Fruit fly (Drosophila melanogaster) whole organism, embryonic: ENCODE data around the gene CG33158.

ENCODE experiments used
- Ada2b ChIP-seq: fragments of 200-800 bp; sonication (Bioruptor generic); IDR thresholded peaks from 2 replicates; pipeline ENCODE4 v1.3.6; 2022; ENCODE audit warnings: missing biosample characterization, missing genetic modification characterization
- Blimp-1 ChIP-seq: fragments of 200-800 bp; sonication (Bioruptor generic); optimal IDR thresholded peaks from 3 replicates; lab custom pipeline; 2018; ENCODE audit warnings: missing biosample characterization, missing genetic modification characterization, mild to moderate bottlenecking, moderate library complexity, missing genetic modification reagents
- BtbVII ChIP-seq: fragments of 200-800 bp; sonication (Bioruptor generic); optimal IDR thresholded peaks from 3 replicates; lab custom pipeline; 2017; ENCODE audit warnings: missing biosample characterization, mild to moderate bottlenecking, missing genetic modification characterization
- CG11560 ChIP-seq: fragments of 200-800 bp; sonication (Bioruptor generic); IDR thresholded peaks from 3 replicates; pipeline ENCODE4 v1.3.6; 2022; ENCODE audit warnings: missing biosample characterization, missing genetic modification characterization
- CG12744 ChIP-seq: fragments of 200-800 bp; sonication (Bioruptor generic); optimal IDR thresholded peaks from 2 replicates; lab custom pipeline; 2016; ENCODE audit warnings: missing biosample characterization, missing genetic modification characterization
- CG17612 ChIP-seq: fragments of 200-800 bp; sonication (Bioruptor generic); IDR thresholded peaks from 2 replicates; pipeline ENCODE4 v1.3.6; 2022; ENCODE audit warnings: missing biosample characterization, missing genetic modification characterization
- CG2712 ChIP-seq: fragments of 200-800 bp; optimal IDR thresholded peaks from 3 replicates; lab custom pipeline; 2019; ENCODE audit warnings: missing biosample characterization, mild to moderate bottlenecking, missing genetic modification characterization, moderate library complexity
- CG2889 ChIP-seq: fragments of 200-800 bp; sonication (Bioruptor generic); IDR thresholded peaks from 3 replicates; pipeline ENCODE4 v1.3.6; 2022; ENCODE audit warnings: missing biosample characterization, missing genetic modification characterization
- CG31365 ChIP-seq: fragments of 200-800 bp; sonication (Bioruptor generic); optimal IDR thresholded peaks from 2 replicates; lab custom pipeline; 2018; ENCODE audit warnings: missing biosample characterization, mild to moderate bottlenecking, missing genetic modification characterization
- CG3163 ChIP-seq: fragments of 200-800 bp; sonication (Bioruptor generic); optimal IDR thresholded peaks from 3 replicates; lab custom pipeline; 2016; ENCODE audit warnings: missing biosample characterization, missing genetic modification characterization
- CG3838 ChIP-seq: fragments of 200-800 bp; sonication (Bioruptor generic); optimal IDR thresholded peaks from 3 replicates; lab custom pipeline; 2016; ENCODE audit warnings: missing biosample characterization, missing genetic modification characterization
- CG6689 ChIP-seq: fragments of 200-800 bp; sonication (Bioruptor generic); IDR thresholded peaks from 2 replicates; pipeline ENCODE4 v1.3.6; 2022; ENCODE audit warnings: missing biosample characterization, missing genetic modification characterization
- CG6765 ChIP-seq: fragments of 200-800 bp; sonication (Bioruptor generic); optimal IDR thresholded peaks from 3 replicates; lab custom pipeline; 2017; ENCODE audit warnings: missing biosample characterization, mild to moderate bottlenecking, missing genetic modification characterization
- CG7556 ChIP-seq: fragments of 200-800 bp; sonication (Bioruptor generic); optimal IDR thresholded peaks from 2 replicates; lab custom pipeline; 2017; ENCODE audit warnings: missing biosample characterization, mild to moderate bottlenecking, missing genetic modification characterization
- CG7928 ChIP-seq: fragments of 200-800 bp; sonication (Bioruptor generic); optimal IDR thresholded peaks from 2 replicates; lab custom pipeline; 2017; ENCODE audit warnings: missing biosample characterization, mild to moderate bottlenecking, missing genetic modification characterization
- CG8359 ChIP-seq: fragments of 200-800 bp; sonication (Bioruptor generic); optimal IDR thresholded peaks from 2 replicates; lab custom pipeline; 2017; ENCODE audit warnings: missing biosample characterization, mild to moderate bottlenecking, missing genetic modification characterization, borderline replicate concordance
- CG8388 ChIP-seq: fragments of 200-800 bp; sonication (Bioruptor generic); optimal IDR thresholded peaks from 2 replicates; lab custom pipeline; 2019; ENCODE audit warnings: missing biosample characterization, mild to moderate bottlenecking, missing genetic modification characterization, moderate library complexity
- D19A ChIP-seq: fragments of 200-800 bp; optimal IDR thresholded peaks from 3 replicates; lab custom pipeline; 2019; ENCODE audit warnings: missing biosample characterization, mild to moderate bottlenecking, missing genetic modification characterization, moderate library complexity
- Dip2 ChIP-seq: fragments of 200-800 bp; sonication (Bioruptor generic); IDR thresholded peaks from 2 replicates; pipeline ENCODE4 v1.3.6; 2022; ENCODE audit warnings: missing biosample characterization, missing genetic modification characterization
- Dll ChIP-seq: fragments of 200-800 bp; sonication (Bioruptor generic); IDR thresholded peaks from 4 replicates; pipeline ENCODE4 v1.3.6; 2022; ENCODE audit warnings: missing biosample characterization, missing genetic modification characterization; ENCODE audit not compliant: partially characterized antibody
- Dref ChIP-seq: fragments of 200-800 bp; sonication (Bioruptor generic); IDR thresholded peaks from 2 replicates; pipeline ENCODE4 v1.3.6; 2022; ENCODE audit warnings: missing biosample characterization, missing genetic modification characterization
- Drgx ChIP-seq: fragments of 200-800 bp; sonication (Bioruptor generic); IDR thresholded peaks from 2 replicates; pipeline ENCODE4 v1.3.6; 2022; ENCODE audit warnings: missing biosample characterization, missing genetic modification characterization
- E2f1 ChIP-seq: fragments of 200-800 bp; sonication (Bioruptor generic); IDR thresholded peaks from 2 replicates; pipeline ENCODE4 v1.3.6; 2022; ENCODE audit warnings: missing biosample characterization, missing genetic modification characterization
- HmgD ChIP-seq: fragments of 200-800 bp; sonication (Bioruptor generic); optimal IDR thresholded peaks from 3 replicates; lab custom pipeline; 2016; ENCODE audit warnings: missing biosample characterization, missing genetic modification characterization
- Hr39 ChIP-seq: fragments of >200 bp; optimal IDR thresholded peaks from 2 replicates; lab custom pipeline; 2017
- MESR4 ChIP-seq: fragments of 200-800 bp; sonication (Bioruptor generic); optimal IDR thresholded peaks from 2 replicates; lab custom pipeline; 2018; ENCODE audit warnings: missing biosample characterization, mild to moderate bottlenecking, missing genetic modification characterization, moderate library complexity
- MTF-1 ChIP-seq: fragments of 200-800 bp; sonication (Bioruptor generic); optimal IDR thresholded peaks from 2 replicates; lab custom pipeline; 2018; ENCODE audit warnings: missing biosample characterization, mild to moderate bottlenecking, missing genetic modification characterization, borderline replicate concordance
- Myb ChIP-seq: fragments of 200-800 bp; sonication (Bioruptor generic); optimal IDR thresholded peaks from 2 replicates; lab custom pipeline; 2016; ENCODE audit warnings: missing biosample characterization, missing genetic modification characterization
- Neu2 ChIP-seq: fragments of 200-800 bp; sonication (Bioruptor generic); optimal IDR thresholded peaks from 3 replicates; lab custom pipeline; 2016; ENCODE audit warnings: missing biosample characterization, missing genetic modification characterization, borderline replicate concordance
- Oli ChIP-seq: fragments of 200-800 bp; sonication (Bioruptor generic); optimal IDR thresholded peaks from 2 replicates; lab custom pipeline; 2018; ENCODE audit warnings: missing biosample characterization, mild to moderate bottlenecking, missing genetic modification characterization, moderate library complexity
- Opbp ChIP-seq: fragments of 200-800 bp; sonication (Bioruptor generic); IDR thresholded peaks from 3 replicates; pipeline ENCODE4 v1.3.6; 2022; ENCODE audit warnings: missing biosample characterization, missing genetic modification characterization; ENCODE audit not compliant: partially characterized antibody
- Ravus ChIP-seq: fragments of 200-800 bp; sonication (Bioruptor generic); IDR thresholded peaks from 2 replicates; pipeline ENCODE4 v1.3.6; 2022; ENCODE audit warnings: missing biosample characterization, missing genetic modification characterization
- Sox102F ChIP-seq: fragments of 200-800 bp; sonication (Bioruptor generic); optimal IDR thresholded peaks from 2 replicates; lab custom pipeline; 2018; ENCODE audit warnings: missing biosample characterization, mild to moderate bottlenecking, missing genetic modification characterization, moderate library complexity
- aop ChIP-seq: fragments of 200-800 bp; sonication (Bioruptor generic); IDR thresholded peaks from 2 replicates; pipeline ENCODE4 v1.3.6; 2022; ENCODE audit warnings: missing biosample characterization, missing genetic modification characterization
- cato ChIP-seq: fragments of 200-800 bp; sonication (Bioruptor generic); optimal IDR thresholded peaks from 2 replicates; lab custom pipeline; 2016; ENCODE audit warnings: missing biosample characterization, missing genetic modification characterization, borderline replicate concordance
- crol ChIP-seq: fragments of 200-800 bp; sonication (Bioruptor generic); IDR thresholded peaks from 2 replicates; pipeline ENCODE4 v1.3.6; 2022; ENCODE audit warnings: missing biosample characterization, missing genetic modification characterization
- da ChIP-seq: fragments of 200-800 bp; sonication (Bioruptor generic); optimal IDR thresholded peaks from 2 replicates; lab custom pipeline; 2016; ENCODE audit warnings: missing biosample characterization, missing genetic modification characterization
- dpn ChIP-seq, 2 experiments: fragments of 200-800 bp; sonication (Bioruptor generic); optimal IDR thresholded peaks; 3 replicates each; lab custom pipeline; 2016; ENCODE audit warnings: missing biosample characterization in 2 of 2, missing genetic modification characterization in 2 of 2
- fd96Cb ChIP-seq: fragments of 200-800 bp; sonication (Bioruptor generic); optimal IDR thresholded peaks from 2 replicates; lab custom pipeline; 2018; ENCODE audit warnings: missing biosample characterization, mild to moderate bottlenecking, missing genetic modification characterization, moderate library complexity
- fru ChIP-seq: fragments of >200 bp; optimal IDR thresholded peaks from 2 replicates; lab custom pipeline; 2017
- gt ChIP-seq: fragments of 200-800 bp; sonication (Bioruptor generic); IDR thresholded peaks from 2 replicates; pipeline ENCODE4 v1.3.6; 2022; ENCODE audit warnings: missing biosample characterization, missing genetic modification characterization
- hbn ChIP-seq: fragments of 200-800 bp; sonication (Bioruptor generic); IDR thresholded peaks from 2 replicates; pipeline ENCODE4 v1.3.6; 2022; ENCODE audit warnings: missing biosample characterization, missing genetic modification characterization; ENCODE audit not compliant: partially characterized antibody
- inv ChIP-seq: fragments of 200-800 bp; sonication (Bioruptor generic); IDR thresholded peaks from 2 replicates; pipeline ENCODE4 v1.3.6; 2022; ENCODE audit warnings: missing biosample characterization, missing genetic modification characterization; ENCODE audit not compliant: partially characterized antibody
- nom ChIP-seq: fragments of 200-800 bp; sonication (Bioruptor generic); optimal IDR thresholded peaks from 2 replicates; lab custom pipeline; 2017; ENCODE audit warnings: missing biosample characterization, missing genetic modification characterization, mild to moderate bottlenecking, moderate library complexity, missing genetic modification reagents
- scrt ChIP-seq: fragments of 200-800 bp; sonication (Bioruptor generic); optimal IDR thresholded peaks from 2 replicates; lab custom pipeline; 2018; ENCODE audit warnings: missing biosample characterization, mild to moderate bottlenecking, missing genetic modification characterization, moderate library complexity
- sd ChIP-seq: fragments of 200-800 bp; sonication (Bioruptor generic); optimal IDR thresholded peaks from 3 replicates; lab custom pipeline; 2018; ENCODE audit warnings: missing biosample characterization, mild to moderate bottlenecking, missing genetic modification characterization, moderate library complexity
- shn ChIP-seq: fragments of 200-800 bp; sonication (Bioruptor generic); optimal IDR thresholded peaks from 3 replicates; lab custom pipeline; 2016; ENCODE audit warnings: missing biosample characterization, missing genetic modification characterization
- sima ChIP-seq: fragments of 200-800 bp; sonication (Bioruptor generic); optimal IDR thresholded peaks from 2 replicates; lab custom pipeline; 2016; ENCODE audit warnings: missing biosample characterization, missing genetic modification characterization
- slbo ChIP-seq: fragments of 200-800 bp; sonication (Bioruptor generic); IDR thresholded peaks from 2 replicates; pipeline ENCODE4 v1.3.6; 2022; ENCODE audit warnings: missing biosample characterization, missing genetic modification characterization
- tap ChIP-seq: fragments of 200-800 bp; optimal IDR thresholded peaks from 3 replicates; lab custom pipeline; 2019; ENCODE audit warnings: missing biosample characterization, mild to moderate bottlenecking, missing genetic modification characterization, moderate library complexity
- tin ChIP-seq: fragments of 200-800 bp; sonication (Bioruptor generic); optimal IDR thresholded peaks from 3 replicates; lab custom pipeline; 2016; ENCODE audit warnings: missing biosample characterization, missing genetic modification characterization
- vfl ChIP-seq: fragments of 200-800 bp; sonication (Bioruptor generic); optimal IDR thresholded peaks from 2 replicates; lab custom pipeline; 2016; ENCODE audit warnings: missing biosample characterization, missing genetic modification characterization

Gene CG33158

dm6 chr3L:16380770-16381169 is 38.6 kb upstream of the CG33158 start (continued):
- TF ChIP-seq CG8388 (GFP tag; lab: Kevin White, UChicago) (peak; percentile 57), E2f1 (GFP tag; lab: Robert Waterston, UW) (no peak), fd96Cb (peak; percentile 56), Sox102F (GFP tag; lab: Kevin White, UChicago) (no peak), CG31365 (tag; lab: Kevin White, UChicago) (no peak), CG6765 (GFP tag; lab: Kevin White, UChicago) (peak; percentile 66), MTF-1 (GFP tag; lab: Kevin White, UChicago) (peak; percentile 41), CG3838 (GFP tag; lab: Kevin White, UChicago) (no peak), shn (GFP tag; lab: Kevin White, UChicago) (peak; percentile 42), sd (no peak), inv (GFP tag; lab: Robert Waterston, UW) (no peak), crol (GFP tag; lab: Robert Waterston, UW) (no peak), CG6689 (GFP tag; lab: Robert Waterston, UW) (peak; percentile 53; the same call in 1 of the 2 replicates), MESR4 (GFP tag; lab: Kevin White, UChicago) (no peak), tap (tag; lab: Kevin White, UChicago) (peak; percentile 75), CG2712 (tag; lab: Kevin White, UChicago) (peak; percentile 67), slbo (GFP tag; lab: Robert Waterston, UW) (peak; percentile 75), vfl (GFP tag; lab: Kevin White, UChicago) (peak; percentile 23), Drgx (no peak), scrt (GFP tag; lab: Kevin White, UChicago) (no peak), Dip2 (GFP tag; lab: Robert Waterston, UW) (no peak), CG2889 (GFP tag; lab: Robert Waterston, UW) (peak; percentile 23; the same call in 1 of the 3 replicates), HmgD (GFP tag; lab: Kevin White, UChicago) (no peak), CG17612 (GFP tag; lab: Robert Waterston, UW) (no peak), cato (peak; percentile 45), Ravus (GFP tag; lab: Robert Waterston, UW) (no peak), CG7556 (GFP tag; lab: Kevin White, UChicago) (peak; percentile 67), tin (GFP tag; lab: Kevin White, UChicago) (peak; percentile 63), hbn (GFP tag; lab: Robert Waterston, UW) (no peak), D19A (tag; lab: Kevin White, UChicago) (peak; percentile 60), Oli (tag; lab: Kevin White, UChicago) (peak; percentile 72), Hr39 (no peak), nom (GFP tag; lab: Kevin White, UChicago) (no peak), Ada2b (0 out of 2 replicates have a peak, but pooled peaks have one; percentile 36), BtbVII (peak; percentile 81), CG8359 (GFP tag; lab: Kevin White, UChicago) (peak; percentile 11), aop (no peak), CG12744 (GFP tag; lab: Kevin White, UChicago) (peak; percentile 10), Neu2 (GFP tag; lab: Kevin White, UChicago) (no peak), CG7928 (GFP tag; lab: Kevin White, UChicago) (peak; percentile 45), Blimp-1 (GFP tag; lab: Kevin White, UChicago) (peak; percentile 73), CG3163 (GFP tag; lab: Kevin White, UChicago) (no peak), gt (GFP tag; lab: Robert Waterston, UW) (no peak), Dll (GFP tag; lab: Robert Waterston, UW) (no peak), dpn (GFP tag; optimal IDR thresholded peaks at IDR 0.05; lab: Kevin White, UChicago) (peak; percentile 62 to 65), Opbp (GFP tag; lab: Robert Waterston, UW) (no peak), fru (lab: Kevin White, UChicago) (no peak), Myb (GFP tag; lab: Kevin White, UChicago) (no peak), sima (GFP tag; lab: Kevin White, UChicago) (no peak), CG11560 (tag; lab: Robert Waterston, UW) (no peak), da (GFP tag; lab: Kevin White, UChicago) (no peak), Dref (GFP tag; lab: Robert Waterston, UW) (no peak)
